Fruit fly (Drosophila melanogaster) whole organism, pupa: ENCODE measurements around the gene CG31102.

Source experiments
- CG10348 ChIP-seq: fragments of 200-800 bp; sonication (Bioruptor generic); IDR thresholded peaks from 2 replicates; pipeline ENCODE4 v1.3.6; 2022; ENCODE audit warnings: missing biosample characterization, missing genetic modification characterization
- CG9948 ChIP-seq: fragments of 200-800 bp; sonication (Bioruptor generic); optimal IDR thresholded peaks from 2 replicates; lab custom pipeline; 2018; ENCODE audit warnings: missing biosample characterization, mild to moderate bottlenecking, missing genetic modification characterization, moderate library complexity
- D1 ChIP-seq: fragments of 200-800 bp; sonication (Bioruptor generic); optimal IDR thresholded peaks from 2 replicates; lab custom pipeline; 2018; ENCODE audit warnings: missing biosample characterization, mild to moderate bottlenecking, missing genetic modification characterization, moderate library complexity
- fd96Ca ChIP-seq: fragments of 200-800 bp; sonication (Bioruptor generic); IDR thresholded peaks from 3 replicates; pipeline ENCODE4 v1.3.6; 2022; ENCODE audit warnings: missing biosample characterization, missing genetic modification characterization
- gl ChIP-seq: fragments of 200-800 bp; sonication (Bioruptor generic); optimal IDR thresholded peaks from 2 replicates; lab custom pipeline; 2018; ENCODE audit warnings: missing biosample characterization, mild to moderate bottlenecking, missing genetic modification characterization
- rn ChIP-seq: fragments of 200-800 bp; sonication (Bioruptor generic); IDR thresholded peaks from 2 replicates; pipeline ENCODE4 v1.3.6; 2022; ENCODE audit warnings: missing biosample characterization, missing genetic modification characterization

DNA sequence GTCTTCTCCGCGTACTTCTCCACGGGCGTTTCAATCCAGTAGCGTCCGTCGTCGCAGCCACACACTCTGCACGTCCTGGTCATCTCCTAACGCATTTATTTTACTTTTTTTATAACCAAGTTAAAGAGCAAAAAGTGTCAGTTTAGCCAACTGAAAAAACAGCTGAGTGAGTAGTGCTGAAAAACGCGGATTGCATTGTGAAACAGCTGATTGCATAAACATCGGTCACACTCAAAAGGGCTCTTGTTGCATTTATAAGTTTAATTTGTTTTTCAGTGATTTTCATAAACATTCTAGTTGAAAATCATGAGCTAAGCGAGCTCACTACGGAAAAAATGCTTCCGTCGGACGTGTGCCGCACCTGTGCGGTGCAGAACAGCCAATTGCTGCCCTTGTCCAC is 39.7 kb upstream of the CG31102 start, which contains the start of the genes CG10669 and CG11902:
- TF ChIP-seq CG10348 (GFP tag; lab: Robert Waterston, UW): no peak
- TF ChIP-seq fd96Ca: no peak
- TF ChIP-seq rn: no peak
- TF ChIP-seq gl (tag; lab: Kevin White, UChicago): no peak
- no peak for TF ChIP-seq CG9948 (tag; lab: Kevin White, UChicago)
- TF ChIP-seq D1: no peak
